Worm (Caenorhabditis elegans) whole organism, L3 larva: ENCODE results near the gene cdkl-1.

ENCODE experiments used
- aly-2 ChIP-seq: fragments of 150-350 bp; optimal IDR thresholded peaks from 2 replicates; lab custom pipeline; 2014; ENCODE audit warnings: missing biosample characterization, missing genetic modification characterization
- ceh-82 ChIP-seq: fragments of 150-350 bp; optimal IDR thresholded peaks from 2 replicates; lab custom pipeline; 2014; ENCODE audit warnings: missing biosample characterization, missing genetic modification characterization
- lsy-12 ChIP-seq: sonication (generic microtip); optimal IDR thresholded peaks from 2 replicates; lab custom pipeline; 2016; ENCODE audit warnings: mild to moderate bottlenecking, missing genetic modification characterization, missing compliant biosample characterization
- nhr-11 ChIP-seq: fragments of 150-350 bp; optimal IDR thresholded peaks from 2 replicates; lab custom pipeline; 2014; ENCODE audit warnings: missing biosample characterization, missing genetic modification characterization
- nhr-12 ChIP-seq: fragments of 150-350 bp; optimal IDR thresholded peaks from 2 replicates; lab custom pipeline; 2014; ENCODE audit warnings: missing biosample characterization, missing genetic modification characterization
- pha-4 ChIP-seq: fragments of 150-350 bp; optimal IDR thresholded peaks from 2 replicates; lab custom pipeline; 2014; ENCODE audit warnings: missing biosample characterization, missing genetic modification reagents, missing genetic modification characterization
- unc-39 ChIP-seq: sonication (generic microtip); optimal IDR thresholded peaks from 4 replicates; lab custom pipeline; 2017; ENCODE audit warnings: missing biosample characterization, missing genetic modification characterization
- unc-62 ChIP-seq: fragments of 150-350 bp; sonication (generic microtip); optimal IDR thresholded peaks from 4 replicates; lab custom pipeline; 2014; ENCODE audit warnings: missing biosample characterization, missing genetic modification reagents, missing genetic modification characterization
- zag-1 ChIP-seq: fragments of 150-350 bp; optimal IDR thresholded peaks from 2 replicates; lab custom pipeline; 2014; ENCODE audit warnings: missing biosample characterization, missing genetic modification characterization
- ztf-11 ChIP-seq: fragments of 150-350 bp; optimal IDR thresholded peaks from 2 replicates; lab custom pipeline; 2014; ENCODE audit warnings: missing biosample characterization, missing genetic modification characterization
- ztf-4 ChIP-seq: fragments of 150-350 bp; optimal IDR thresholded peaks from 2 replicates; lab custom pipeline; 2014; ENCODE audit warnings: missing biosample characterization, missing genetic modification characterization

DNA sequence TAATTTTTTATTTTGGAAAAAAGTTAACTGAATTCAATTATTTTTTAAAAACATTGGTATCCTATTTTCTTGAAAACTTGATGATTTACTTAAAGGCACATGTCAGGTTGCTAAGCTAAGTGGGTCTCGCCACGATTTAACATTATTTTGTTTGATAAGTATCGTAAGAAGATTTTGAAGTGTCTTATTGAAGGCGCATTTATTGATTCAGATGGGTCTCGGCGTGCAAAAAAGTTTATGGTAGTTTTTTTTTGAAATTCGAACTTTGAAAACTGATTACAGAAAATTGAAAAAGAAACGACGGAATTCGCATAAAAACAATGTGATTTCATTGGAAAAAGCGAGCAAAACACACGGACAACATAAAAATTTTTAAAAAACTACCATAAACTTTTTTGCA is 15.7 kb upstream of the cdkl-1 start:
- TF ChIP-seq nhr-11 (tag; lab: Kevin White, UChicago) (no peak), ceh-82 (tag; lab: Kevin White, UChicago) (no peak), ztf-4 (tag; lab: Kevin White, UChicago) (no peak), ztf-11 (no peak), aly-2 (tag; lab: Kevin White, UChicago) (no peak), pha-4 (tag; lab: Kevin White, UChicago) (no peak), unc-62 (GFP tag; lab: Kevin White, UChicago) (no peak), zag-1 (tag; lab: Kevin White, UChicago) (no peak), nhr-12 (tag; lab: Kevin White, UChicago) (no peak), lsy-12 (tag; lab: Kevin White, UChicago) (no peak), unc-39 (tag; lab: Kevin White, UChicago) (no peak)
